Worm (Caenorhabditis elegans) whole organism, L1 larva: ENCODE data around the gene dmsr-8.
A peak's percentile ranks its signal among the peaks of the same experiment; 100 is the strongest.

Source experiments
- aly-2 ChIP-seq: fragments of 150-350 bp; optimal IDR thresholded peaks from 2 replicates; lab custom pipeline; 2014; ENCODE audit warnings: missing biosample characterization, missing genetic modification characterization
- ama-1 ChIP-seq: fragments of 150-350 bp; optimal IDR thresholded peaks from 2 replicates; lab custom pipeline; 2014
- ces-1 ChIP-seq: fragments of 150-350 bp; optimal IDR thresholded peaks from 2 replicates; lab custom pipeline; 2014; ENCODE audit warnings: missing biosample characterization, missing genetic modification reagents, missing genetic modification characterization
- efl-1 ChIP-seq, 4 experiments: fragments of 150-350 bp; optimal IDR thresholded peaks in 3 of 4; peaks in 1 of 4; 1 replicate in 1 of 4; 2 replicates in 3 of 4; lab custom pipeline; 2014; ENCODE audit warnings: missing biosample characterization in 2 of 4, missing genetic modification characterization in 2 of 4, missing genetic modification reagents in 2 of 4
- hpl-2 ChIP-seq: fragments of 150-350 bp; optimal IDR thresholded peaks from 2 replicates; lab custom pipeline; 2014; ENCODE audit warnings: missing biosample characterization, missing genetic modification reagents, missing genetic modification characterization
- rnt-1 ChIP-seq: sonication (generic microtip); optimal IDR thresholded peaks from 2 replicates; lab custom pipeline; 2016; ENCODE audit warnings: mild to moderate bottlenecking, missing genetic modification characterization, moderate library complexity, missing compliant biosample characterization
- skn-1 ChIP-seq: fragments of 150-350 bp; optimal IDR thresholded peaks from 2 replicates; lab custom pipeline; 2014; ENCODE audit warnings: missing biosample characterization, missing genetic modification characterization
- snpc-4 ChIP-seq: fragments of 150-350 bp; optimal IDR thresholded peaks from 2 replicates; lab custom pipeline; 2014; ENCODE audit warnings: missing biosample characterization, missing genetic modification characterization
- zag-1 ChIP-seq: fragments of 150-350 bp; optimal IDR thresholded peaks from 2 replicates; lab custom pipeline; 2014; ENCODE audit warnings: missing biosample characterization, missing genetic modification characterization

- TF ChIP-seq skn-1 (tag; lab: Kevin White, UChicago), result no peak
- TF ChIP-seq hpl-2 (GFP tag; lab: Kevin White, UChicago), result no peak
- TF ChIP-seq ama-1 (lab: Kevin White, UChicago), result no peak
- no peak for TF ChIP-seq rnt-1 (tag; lab: Kevin White, UChicago)
- TF ChIP-seq ces-1 (GFP tag; lab: Kevin White, UChicago), result no peak
- no peak for TF ChIP-seq snpc-4 (tag; lab: Kevin White, UChicago)
- TF ChIP-seq zag-1 (tag; lab: Kevin White, UChicago), result no peak
- no peak for TF ChIP-seq efl-1 (optimal IDR thresholded peaks at IDR 0.05; lab: Kevin White, UChicago)
- peak in 1 of 2 experiments; percentile 64 for TF ChIP-seq efl-1 (GFP tag; optimal IDR thresholded peaks at IDR 0.05 in 1 of 2; lab: Kevin White, UChicago)
- TF ChIP-seq aly-2, result no peak
These were observed 25.9 kb upstream of the dmsr-8 start, which contains the start of gene degt-1 for ce11 chrV:10540024-10540423.
